Fruit fly (Drosophila melanogaster) whole organism, wandering third instar larva: ENCODE results near the gene Trs33.

Source experiments
- CG32264 ChIP-seq: fragments of 200-800 bp; sonication (Bioruptor generic); optimal IDR thresholded peaks from 2 replicates; lab custom pipeline; 2016; ENCODE audit warnings: missing biosample characterization, missing genetic modification characterization
- CrebA ChIP-seq: fragments of 200-800 bp; sonication (Bioruptor generic); optimal IDR thresholded peaks from 2 replicates; lab custom pipeline; 2016; ENCODE audit warnings: missing biosample characterization, mild to moderate bottlenecking, missing genetic modification characterization, borderline replicate concordance
- Dfd ChIP-seq: fragments of >200 bp; optimal IDR thresholded peaks from 2 replicates; lab custom pipeline; 2017; ENCODE audit warnings: missing biosample characterization, missing genetic modification characterization
- Dif ChIP-seq: fragments of 200-275, 200-300 bp; sonication (Bioruptor generic); optimal IDR thresholded peaks from 2 replicates; lab custom pipeline; 2018; ENCODE audit warnings: missing biosample characterization, missing genetic modification characterization; ENCODE audit not compliant: partially characterized antibody
- Hr78 ChIP-seq: fragments of >200 bp; optimal IDR thresholded peaks from 2 replicates; lab custom pipeline; 2017; ENCODE audit warnings: missing biosample characterization, missing genetic modification characterization
- Hr83 ChIP-seq: fragments of 200-300 bp; sonication (Bioruptor generic); optimal IDR thresholded peaks from 2 replicates; lab custom pipeline; 2016; ENCODE audit warnings: missing biosample characterization, mild to moderate bottlenecking, missing genetic modification characterization, moderate library complexity; ENCODE audit not compliant: poor library complexity, severe bottlenecking
- Jra ChIP-seq: sonication (Bioruptor generic); optimal IDR thresholded peaks from 2 replicates; lab custom pipeline; 2016; ENCODE audit warnings: missing biosample characterization, missing genetic modification characterization
- Mio ChIP-seq: sonication (Bioruptor generic); optimal IDR thresholded peaks from 2 replicates; lab custom pipeline; 2016; ENCODE audit warnings: missing biosample characterization, missing genetic modification characterization
- N ChIP-seq: fragments of >200 bp; optimal IDR thresholded peaks from 2 replicates; lab custom pipeline; 2018; ENCODE audit warnings: missing biosample characterization, missing external identifiers, missing genetic modification characterization
- OdsH ChIP-seq: fragments of 200-800 bp; sonication (Bioruptor generic); optimal IDR thresholded peaks from 2 replicates; lab custom pipeline; 2016; ENCODE audit warnings: missing biosample characterization, mild to moderate bottlenecking, missing genetic modification characterization
- Rel ChIP-seq, 2 experiments: fragments of 200-800 bp; sonication (Bioruptor generic) in 1 of 2; optimal IDR thresholded peaks; 2 replicates in 1 of 2; 3 replicates in 1 of 2; lab custom pipeline; 2016 to 2019; ENCODE audit warnings: mild to moderate bottlenecking in 2 of 2, missing biosample characterization in 2 of 2, missing genetic modification characterization in 2 of 2, moderate library complexity in 1 of 2
- Sp1 ChIP-seq: fragments of 200-800 bp; sonication (Bioruptor generic); optimal IDR thresholded peaks from 3 replicates; lab custom pipeline; 2019; ENCODE audit warnings: missing biosample characterization, mild to moderate bottlenecking, missing genetic modification characterization, moderate library complexity
- Vsx2 ChIP-seq: fragments of 200-300, 225-300 bp; sonication (Bioruptor generic); optimal IDR thresholded peaks from 2 replicates; lab custom pipeline; 2018; ENCODE audit warnings: missing biosample characterization, missing genetic modification characterization; ENCODE audit not compliant: partially characterized antibody
- br ChIP-seq: fragments of 200-800 bp; sonication (Bioruptor generic); optimal IDR thresholded peaks from 2 replicates; lab custom pipeline; 2016; ENCODE audit warnings: missing biosample characterization, missing genetic modification characterization
- brk ChIP-seq: fragments of 200-800 bp; sonication (Bioruptor generic); optimal IDR thresholded peaks from 2 replicates; lab custom pipeline; 2016; ENCODE audit warnings: missing biosample characterization, mild to moderate bottlenecking, missing genetic modification characterization
- dl ChIP-seq, 2 experiments: fragments of 175-275, 200-275 bp in 1 of 2; fragments of 200-275 bp in 1 of 2; sonication (Bioruptor generic); optimal IDR thresholded peaks; lab custom pipeline; 2018; ENCODE audit warnings: mild to moderate bottlenecking in 2 of 2, missing biosample characterization in 2 of 2, missing genetic modification characterization in 2 of 2, moderate library complexity in 2 of 2; ENCODE audit not compliant: partially characterized antibody in 2 of 2, insufficient read depth in 1 of 2
- dmrt93B ChIP-seq: fragments of 200-800 bp; sonication (Bioruptor generic); optimal IDR thresholded peaks from 2 replicates; lab custom pipeline; 2018; ENCODE audit warnings: missing biosample characterization, mild to moderate bottlenecking, missing genetic modification characterization
- dsf ChIP-seq: sonication (Bioruptor generic); optimal IDR thresholded peaks from 2 replicates; lab custom pipeline; 2016; ENCODE audit warnings: missing biosample characterization, missing genetic modification characterization, borderline replicate concordance
- ey ChIP-seq: fragments of 200-800 bp; sonication (Bioruptor generic); optimal IDR thresholded peaks from 2 replicates; lab custom pipeline; 2016; ENCODE audit warnings: missing biosample characterization, missing genetic modification characterization
- foxo ChIP-seq, 2 experiments: fragments of 200-800 bp; sonication (Bioruptor generic); optimal IDR thresholded peaks; 2 replicates in 1 of 2; 3 replicates in 1 of 2; lab custom pipeline; 2016 to 2017; ENCODE audit warnings: missing biosample characterization in 2 of 2, missing genetic modification characterization in 2 of 2
- jim ChIP-seq: fragments of 175-275, 200-325 bp; sonication (Bioruptor generic); optimal IDR thresholded peaks from 2 replicates; lab custom pipeline; 2016; ENCODE audit warnings: missing biosample characterization, mild to moderate bottlenecking, missing genetic modification characterization
- lola ChIP-seq: fragments of >200 bp; optimal IDR thresholded peaks from 2 replicates; lab custom pipeline; 2017; ENCODE audit warnings: missing biosample characterization, missing genetic modification characterization
- pan ChIP-seq: fragments of >200 bp; optimal IDR thresholded peaks from 2 replicates; lab custom pipeline; 2017
- rgr ChIP-seq: fragments of 200-800 bp; sonication (Bioruptor generic); optimal IDR thresholded peaks from 3 replicates; lab custom pipeline; 2016; ENCODE audit warnings: missing biosample characterization, mild to moderate bottlenecking, missing genetic modification characterization
- sv ChIP-seq: fragments of 200-800 bp; sonication (Bioruptor generic); optimal IDR thresholded peaks from 3 replicates; lab custom pipeline; 2016; ENCODE audit warnings: missing biosample characterization, missing genetic modification characterization
- tai ChIP-seq: sonication (Bioruptor generic); optimal IDR thresholded peaks from 2 replicates; lab custom pipeline; 2016; ENCODE audit warnings: missing biosample characterization, missing genetic modification characterization
- woc ChIP-seq: sonication (Bioruptor generic); optimal IDR thresholded peaks from 2 replicates; lab custom pipeline; 2016; ENCODE audit warnings: missing biosample characterization, mild to moderate bottlenecking, missing genetic modification characterization

Trs33 gene

DNA sequence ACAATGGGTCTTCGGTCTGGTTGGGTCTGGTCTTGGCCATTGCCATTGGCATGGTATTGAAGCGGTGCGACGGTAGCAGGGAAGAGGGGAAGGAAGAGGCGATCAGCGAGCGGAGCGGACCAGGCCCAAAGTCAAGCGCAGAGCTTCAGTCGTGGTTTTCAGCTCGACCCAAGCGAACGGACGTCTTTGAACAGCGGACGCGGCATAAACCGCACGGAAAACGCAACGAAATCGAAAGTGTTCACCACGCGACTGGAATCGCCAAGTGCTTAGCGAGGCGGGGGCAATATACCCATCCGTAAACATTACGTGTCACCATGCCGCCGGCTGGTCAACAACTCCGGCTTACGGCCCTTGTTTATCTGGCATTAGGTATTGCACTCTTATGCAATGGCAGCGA lies 34.5 kb downstream of the Trs33 start, which contains the start of gene CG14866:
CG14866 (plus strand) TSS at position 146 of the 400 bp plus-strand sequence.
- TF ChIP-seq Hr83 (GFP tag; lab: Kevin White, UChicago) = no peak
- TF ChIP-seq sv (GFP tag; lab: Kevin White, UChicago) = no peak
- TF ChIP-seq Mio (GFP tag; lab: Kevin White, UChicago) = no peak
- TF ChIP-seq Sp1 (GFP tag; lab: Kevin White, UChicago) = no peak
- TF ChIP-seq N (GFP tag; lab: Kevin White, UChicago) = no peak
- no peak for TF ChIP-seq CrebA (GFP tag; lab: Kevin White, UChicago)
- TF ChIP-seq, all 38 proteins: peak for 0

DNA sequence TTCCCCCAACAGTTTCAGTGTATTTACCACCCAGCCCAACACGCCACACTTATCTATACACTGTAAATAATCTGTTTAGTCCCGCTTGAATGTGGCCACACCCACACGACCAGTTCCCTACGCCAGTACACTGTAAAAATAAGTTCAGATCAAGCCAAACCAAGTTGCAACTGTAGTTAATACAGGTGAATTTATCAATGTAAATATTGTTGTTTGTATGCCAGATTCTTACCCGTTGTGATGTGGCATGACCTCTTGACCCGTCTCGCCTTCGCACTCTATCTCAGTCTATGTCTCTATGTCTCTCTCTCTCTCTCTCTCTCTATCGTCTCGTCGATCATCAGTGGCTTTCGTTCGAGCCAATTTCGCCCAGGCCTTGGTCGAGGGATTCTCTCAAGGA lies 37.0 kb downstream of the Trs33 start:
- TF ChIP-seq CrebA (GFP tag; lab: Kevin White, UChicago) = no peak
- TF ChIP-seq, all 38 proteins: peak for 0

DNA sequence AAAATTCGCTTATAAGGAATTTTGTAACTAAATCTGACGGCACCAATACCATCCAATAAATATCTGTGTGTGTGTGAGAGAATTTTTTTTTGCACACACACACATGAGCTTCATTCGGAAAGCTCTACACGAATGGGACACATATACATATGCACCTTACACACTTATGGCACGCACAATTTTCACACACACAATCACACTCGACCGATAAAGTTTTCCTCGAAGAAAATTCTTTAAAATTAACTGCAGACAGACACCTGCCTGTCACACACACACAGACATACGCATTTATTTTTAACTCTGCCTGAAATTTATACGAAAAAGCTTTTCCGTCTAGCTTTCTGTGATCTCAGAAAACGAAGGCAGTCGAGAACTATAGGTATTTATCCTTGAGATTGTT lies 40.1 kb downstream of the Trs33 start:
- no peak for TF ChIP-seq Hr83 (GFP tag; lab: Kevin White, UChicago)
- TF ChIP-seq dsf = no peak
- no peak for TF ChIP-seq foxo (GFP tag; optimal IDR thresholded peaks at IDR 0.05; lab: Kevin White, UChicago)
- TF ChIP-seq pan (lab: Kevin White, UChicago) = no peak
- no peak for TF ChIP-seq Rel (GFP tag; optimal IDR thresholded peaks at IDR 0.05; lab: Kevin White, UChicago)
- TF ChIP-seq Rel (tag; optimal IDR thresholded peaks at IDR 0.05; lab: Kevin White, UChicago) = no peak
- TF ChIP-seq Dif (GFP tag; lab: Kevin White, UChicago) = no peak
- no peak for TF ChIP-seq OdsH (GFP tag; lab: Kevin White, UChicago)
- TF ChIP-seq br (GFP tag; lab: Kevin White, UChicago) = no peak
- TF ChIP-seq N (GFP tag; lab: Kevin White, UChicago) = no peak
- TF ChIP-seq CrebA (GFP tag; lab: Kevin White, UChicago) = no peak
- no peak for TF ChIP-seq tai (GFP tag; lab: Kevin White, UChicago)
- no peak for TF ChIP-seq Vsx2
- TF ChIP-seq Jra (GFP tag; lab: Kevin White, UChicago) = no peak
- no peak for TF ChIP-seq CG32264
- TF ChIP-seq sv (GFP tag; lab: Kevin White, UChicago) = no peak
- TF ChIP-seq dl (GFP tag; optimal IDR thresholded peaks at IDR 0.05; lab: Kevin White, UChicago; ENCODE audit: insufficient read depth in 1 of 2, partially characterized antibody in 2 of 2) = no peak

DNA sequence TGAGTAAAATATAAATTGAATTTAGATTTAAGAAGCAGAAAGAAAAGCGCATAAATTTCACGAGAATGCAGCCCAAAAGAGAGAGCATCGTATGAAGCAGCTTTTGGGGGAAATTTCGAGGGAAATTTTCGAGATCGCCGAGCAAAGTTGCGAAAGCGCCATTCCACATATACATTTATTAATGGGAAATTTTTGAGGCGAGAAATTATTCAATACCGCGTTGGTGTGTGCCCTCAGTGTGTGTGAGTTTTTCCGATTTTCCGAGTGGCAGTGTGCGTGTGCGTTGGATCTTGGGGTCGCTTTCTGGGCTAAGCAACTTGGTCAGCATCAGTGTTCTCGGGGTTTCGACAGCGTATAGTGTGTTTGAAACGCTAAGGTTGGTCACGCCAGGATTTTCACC lies 40.9 kb downstream of the Trs33 start, which contains the start of gene Tm2:
Tm2 (plus strand) TSS at position 270 of the 400 bp plus-strand sequence.
- TF ChIP-seq Jra (GFP tag; lab: Kevin White, UChicago) (no peak), brk (GFP tag; lab: Kevin White, UChicago) (no peak), dl (GFP tag; optimal IDR thresholded peaks at IDR 0.05; lab: Kevin White, UChicago; ENCODE audit: insufficient read depth in 1 of 2, partially characterized antibody in 2 of 2) (no peak), Hr83 (GFP tag; lab: Kevin White, UChicago) (no peak), foxo (GFP tag; optimal IDR thresholded peaks at IDR 0.05; lab: Kevin White, UChicago) (no peak), N (GFP tag; lab: Kevin White, UChicago) (no peak), lola (GFP tag; lab: Kevin White, UChicago) (no peak), ey (GFP tag; lab: Kevin White, UChicago) (no peak), dmrt93B (GFP tag; lab: Kevin White, UChicago) (no peak), woc (GFP tag; lab: Kevin White, UChicago) (no peak), Hr78 (GFP tag; lab: Kevin White, UChicago) (no peak), OdsH (GFP tag; lab: Kevin White, UChicago) (no peak), sv (GFP tag; lab: Kevin White, UChicago) (no peak), CG32264 (no peak), CrebA (GFP tag; lab: Kevin White, UChicago) (no peak), Dfd (GFP tag; lab: Kevin White, UChicago) (no peak), Mio (GFP tag; lab: Kevin White, UChicago) (no peak), jim (GFP tag; lab: Kevin White, UChicago) (no peak), rgr (GFP tag; lab: Kevin White, UChicago) (no peak), Vsx2 (no peak)

DNA sequence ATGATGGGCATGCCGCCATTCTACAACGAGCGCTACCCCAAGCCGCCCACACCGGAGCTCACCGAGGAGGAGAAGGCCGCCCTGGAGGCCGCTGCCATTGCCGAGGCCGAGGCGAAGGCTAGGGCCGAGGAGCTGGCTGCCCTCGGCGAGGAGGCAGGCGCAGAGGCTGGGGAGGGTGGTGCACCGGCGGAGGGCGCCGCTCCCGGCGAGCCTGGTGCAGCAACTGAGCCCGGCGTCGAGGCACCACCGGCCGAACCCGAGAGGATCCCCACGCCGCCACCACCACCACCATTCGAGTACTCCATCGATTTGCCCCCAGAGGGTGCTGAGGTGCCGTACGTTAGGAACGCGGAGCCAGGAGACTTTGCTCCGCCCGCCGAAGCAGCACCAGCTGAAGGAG lies 45.5 kb downstream of the Trs33 start:
- TF ChIP-seq Mio (GFP tag; lab: Kevin White, UChicago) (no peak), Dfd (GFP tag; lab: Kevin White, UChicago) (peak; percentile 96)
